Worm (Caenorhabditis elegans) whole organism, L2 larva: ENCODE measurements around the gene clec-85.
"Not testable (repeated sequence)": the region's sequence is repeated elsewhere in the genome, so short reads cannot be mapped to it uniquely, and the experiment has no call there.

Experiments used
- C34F6.9 ChIP-seq: fragments of 150-350 bp; optimal IDR thresholded peaks from 2 replicates; lab custom pipeline; 2014; ENCODE audit warnings: missing biosample characterization, missing genetic modification characterization
- R02D3.7 ChIP-seq: fragments of 150-350 bp; optimal IDR thresholded peaks from 2 replicates; lab custom pipeline; 2014; ENCODE audit warnings: missing biosample characterization, missing genetic modification characterization
- Y55F3AM.14 ChIP-seq: fragments of 200-800 bp; sonication (Bioruptor generic); optimal IDR thresholded peaks from 2 replicates; lab custom pipeline; 2018; ENCODE audit warnings: mild to moderate bottlenecking, missing genetic modification characterization, missing compliant biosample characterization
- ZK546.5 ChIP-seq: sonication (generic microtip); optimal IDR thresholded peaks from 2 replicates; lab custom pipeline; 2017; ENCODE audit warnings: missing biosample characterization, missing genetic modification characterization
- alr-1 ChIP-seq: fragments of 150-350 bp; optimal IDR thresholded peaks from 2 replicates; lab custom pipeline; 2014; ENCODE audit warnings: missing biosample characterization, missing genetic modification characterization
- aly-2 ChIP-seq: fragments of 150-350 bp; optimal IDR thresholded peaks from 2 replicates; lab custom pipeline; 2014; ENCODE audit warnings: missing biosample characterization, missing genetic modification characterization
- ama-1 ChIP-seq: fragments of 150-350 bp; optimal IDR thresholded peaks from 2 replicates; lab custom pipeline; 2018; ENCODE audit warnings: inconsistent platforms
- blmp-1 ChIP-seq: sonication (generic microtip); optimal IDR thresholded peaks from 2 replicates; lab custom pipeline; 2017; ENCODE audit warnings: missing genetic modification characterization, mild to moderate bottlenecking, missing compliant biosample characterization, antibody characterized with exemption, moderate library complexity; ENCODE audit not compliant: insufficient read depth
- ceh-16 ChIP-seq: fragments of 150-350 bp; optimal IDR thresholded peaks from 2 replicates; lab custom pipeline; 2014; ENCODE audit warnings: missing biosample characterization, missing genetic modification characterization
- ceh-82 ChIP-seq: fragments of 150-350 bp; optimal IDR thresholded peaks from 2 replicates; lab custom pipeline; 2014; ENCODE audit warnings: missing biosample characterization, missing genetic modification characterization
- crh-2 ChIP-seq: sonication (generic microtip); optimal IDR thresholded peaks from 2 replicates; lab custom pipeline; 2017; ENCODE audit warnings: missing biosample characterization, missing genetic modification characterization
- dmd-4 ChIP-seq: sonication (generic microtip); optimal IDR thresholded peaks from 2 replicates; lab custom pipeline; 2017; ENCODE audit warnings: missing biosample characterization, missing genetic modification characterization
- elt-1 ChIP-seq: fragments of 150-350 bp; optimal IDR thresholded peaks from 2 replicates; lab custom pipeline; 2014; ENCODE audit warnings: missing biosample characterization, missing genetic modification characterization
- elt-3 ChIP-seq: sonication (generic microtip); optimal IDR thresholded peaks from 2 replicates; lab custom pipeline; 2017; ENCODE audit warnings: missing biosample characterization, missing genetic modification characterization
- fos-1 ChIP-seq: fragments of 150-350 bp; optimal IDR thresholded peaks from 2 replicates; lab custom pipeline; 2014; ENCODE audit warnings: missing biosample characterization, missing genetic modification characterization
- gmeb-1 ChIP-seq: fragments of 150-350 bp; optimal IDR thresholded peaks from 2 replicates; lab custom pipeline; 2014; ENCODE audit warnings: missing biosample characterization, missing genetic modification characterization
- lin-11 ChIP-seq: fragments of 150-350 bp; sonication (generic microtip); optimal IDR thresholded peaks from 2 replicates; lab custom pipeline; 2014; ENCODE audit warnings: missing biosample characterization, missing genetic modification characterization, inconsistent platforms, mixed read lengths
- lin-13 ChIP-seq: fragments of 150-350 bp; optimal IDR thresholded peaks from 2 replicates; lab custom pipeline; 2014; ENCODE audit warnings: missing biosample characterization, missing genetic modification reagents, missing genetic modification characterization
- lsy-2 ChIP-seq, 2 experiments: fragments of 150-350 bp in 1 of 2; sonication (generic microtip) in 1 of 2; optimal IDR thresholded peaks; 2 replicates each; lab custom pipeline; 2014 to 2017; ENCODE audit warnings: missing biosample characterization in 2 of 2, missing genetic modification characterization in 2 of 2
- mab-5 ChIP-seq: fragments of 150-350 bp; optimal IDR thresholded peaks from 2 replicates; lab custom pipeline; 2014; ENCODE audit warnings: missing biosample characterization, missing genetic modification characterization
- mdl-1 ChIP-seq, 2 experiments: fragments of 150-350 bp in 1 of 2; sonication (generic microtip) in 1 of 2; optimal IDR thresholded peaks; 2 replicates each; lab custom pipeline; 2017; ENCODE audit warnings: missing biosample characterization in 2 of 2, missing genetic modification characterization in 2 of 2
- nhr-10 ChIP-seq: sonication (generic microtip); optimal IDR thresholded peaks from 2 replicates; lab custom pipeline; 2017; ENCODE audit warnings: missing biosample characterization, missing genetic modification characterization
- nhr-11 ChIP-seq: fragments of 150-350 bp; optimal IDR thresholded peaks from 2 replicates; lab custom pipeline; 2014; ENCODE audit warnings: missing biosample characterization, missing genetic modification characterization
- nhr-129 ChIP-seq: fragments of 150-350 bp; optimal IDR thresholded peaks from 2 replicates; lab custom pipeline; 2014; ENCODE audit warnings: missing biosample characterization, missing genetic modification characterization
- nhr-23 ChIP-seq: fragments of 150-350 bp; optimal IDR thresholded peaks from 2 replicates; lab custom pipeline; 2014; ENCODE audit warnings: missing biosample characterization, missing genetic modification reagents, missing genetic modification characterization
- nhr-237 ChIP-seq: fragments of 150-350 bp; optimal IDR thresholded peaks from 2 replicates; lab custom pipeline; 2014; ENCODE audit warnings: missing biosample characterization, missing genetic modification characterization
- nhr-25 ChIP-seq: fragments of 150-350 bp; sonication (generic microtip); optimal IDR thresholded peaks from 3 replicates; lab custom pipeline; 2014; ENCODE audit warnings: missing biosample characterization, missing genetic modification characterization
- nhr-6 ChIP-seq: fragments of 150-350 bp; optimal IDR thresholded peaks from 2 replicates; lab custom pipeline; 2014; ENCODE audit warnings: missing biosample characterization, missing genetic modification characterization
- nhr-77 ChIP-seq: fragments of 150-350 bp; optimal IDR thresholded peaks from 2 replicates; lab custom pipeline; 2014; ENCODE audit warnings: missing biosample characterization, missing genetic modification characterization
- peb-1 ChIP-seq: fragments of 150-350 bp; optimal IDR thresholded peaks from 2 replicates; lab custom pipeline; 2014; ENCODE audit warnings: missing biosample characterization, missing genetic modification characterization
- sem-4 ChIP-seq: fragments of 150-350 bp; optimal IDR thresholded peaks from 2 replicates; lab custom pipeline; 2014; ENCODE audit warnings: missing biosample characterization, missing genetic modification reagents, missing genetic modification characterization
- skn-1 ChIP-seq: sonication (generic microtip); optimal IDR thresholded peaks from 2 replicates; lab custom pipeline; 2017; ENCODE audit warnings: missing biosample characterization, missing genetic modification characterization
- sma-3 ChIP-seq: sonication (generic microtip); optimal IDR thresholded peaks from 2 replicates; lab custom pipeline; 2016; ENCODE audit warnings: missing genetic modification reagents, missing genetic modification characterization, missing compliant biosample characterization
- sma-9 ChIP-seq, 2 experiments: fragments of 150-350 bp in 1 of 2; sonication (generic microtip) in 1 of 2; optimal IDR thresholded peaks; 2 replicates each; lab custom pipeline; 2014 to 2016; ENCODE audit warnings: missing genetic modification characterization in 2 of 2, mild to moderate bottlenecking in 1 of 2, missing biosample characterization in 1 of 2, missing compliant biosample characterization in 1 of 2, missing genetic modification reagents in 1 of 2, moderate library complexity in 1 of 2
- snpc-4 ChIP-seq: fragments of 150-350 bp; optimal IDR thresholded peaks from 2 replicates; lab custom pipeline; 2014; ENCODE audit warnings: missing biosample characterization, missing genetic modification characterization
- unc-55 ChIP-seq: fragments of 150-350 bp; sonication (generic microtip); optimal IDR thresholded peaks from 3 replicates; lab custom pipeline; 2014; ENCODE audit warnings: missing biosample characterization, missing genetic modification reagents, missing genetic modification characterization
- zag-1 ChIP-seq: fragments of 150-350 bp; optimal IDR thresholded peaks from 2 replicates; lab custom pipeline; 2014; ENCODE audit warnings: missing biosample characterization, missing genetic modification characterization
- ztf-11 ChIP-seq: sonication (generic microtip); optimal IDR thresholded peaks from 2 replicates; lab custom pipeline; 2017; ENCODE audit warnings: missing biosample characterization, missing genetic modification characterization
- ztf-4 ChIP-seq: fragments of 150-350 bp; optimal IDR thresholded peaks from 2 replicates; lab custom pipeline; 2014; ENCODE audit warnings: missing biosample characterization, missing genetic modification characterization

clec-85 gene

DNA sequence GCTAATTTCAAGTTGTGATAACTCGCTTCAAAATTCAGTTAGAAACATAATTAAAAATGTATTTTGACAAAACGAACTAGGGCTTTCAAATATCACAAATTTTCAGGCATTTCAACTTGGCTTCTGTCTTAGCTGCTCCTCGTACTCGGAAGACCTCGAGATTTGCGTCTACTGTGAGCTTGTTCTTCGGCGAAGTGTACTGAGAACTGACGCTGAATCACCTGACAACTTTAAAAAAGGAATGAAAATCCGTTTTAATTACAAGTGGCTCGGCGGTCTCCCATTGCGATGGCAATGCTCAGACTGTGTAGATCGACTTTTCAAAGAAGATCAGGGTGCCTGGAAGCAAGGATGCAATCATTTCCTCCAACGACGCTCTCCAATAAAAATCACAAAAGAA, at the start of gene clec-85:
clec-85 (plus strand) TSS at position 301 of the 400 bp plus-strand sequence.
- TF ChIP-seq nhr-6 (no peak), ZK546.5 (no peak), nhr-23 (tag; lab: Kevin White, UChicago) (no peak), crh-2 (no peak), Y55F3AM.14 (GFP tag; lab: Kevin White, UChicago) (no peak), nhr-10 (tag; lab: Kevin White, UChicago) (no peak), elt-3 (no peak), ztf-4 (no peak), aly-2 (tag; lab: Kevin White, UChicago) (no peak), unc-55 (GFP tag; lab: Kevin White, UChicago) (no peak), zag-1 (no peak)

- TF ChIP-seq gmeb-1 (tag; lab: Kevin White, UChicago) (no peak), lin-13 (GFP tag; lab: Kevin White, UChicago) (peak; percentile 35), C34F6.9 (tag; lab: Kevin White, UChicago) (peak; percentile 10), unc-55 (GFP tag; lab: Kevin White, UChicago) (peak; percentile 20), lsy-2 (tag; optimal IDR thresholded peaks at IDR 0.05; lab: Kevin White, UChicago) (peak in 1 of 2 experiments; percentile 17)
Observed at ce11 chrIV:2801004-2801403, 49.7 kb upstream of the clec-85 start.

DNA sequence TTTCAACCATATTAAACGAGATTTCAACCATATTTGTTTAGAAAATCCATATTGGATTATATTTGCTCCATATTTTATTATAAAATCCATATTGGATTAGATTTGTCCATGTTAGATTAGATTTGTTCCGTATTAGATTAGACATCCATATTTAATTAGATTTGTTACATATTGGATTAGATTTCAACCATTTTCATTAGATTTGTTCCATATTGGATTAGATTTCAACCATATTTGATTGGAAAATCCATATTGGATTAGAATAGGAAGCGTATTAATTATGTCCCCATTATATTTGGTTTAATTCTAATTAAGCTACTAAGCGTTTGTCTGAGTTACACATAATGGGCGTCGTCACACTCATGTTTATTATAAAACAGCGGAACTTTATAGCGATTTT, 49.1 kb upstream of the clec-85 start, which contains the start of gene Y54G2A.44:
Y54G2A.44 (plus strand) TSS at position 301 of the 400 bp plus-strand sequence.
- TF ChIP-seq ztf-11 (tag; lab: Kevin White, UChicago); crh-2; dmd-4 (tag; lab: Kevin White, UChicago): not testable (repeated sequence)

- TF ChIP-seq C34F6.9 (tag; lab: Kevin White, UChicago) (no peak), unc-55 (GFP tag; lab: Kevin White, UChicago) (peak; percentile 20), peb-1 (no peak)
Observed at ce11 chrIV:2802193-2802592, 48.5 kb upstream of the clec-85 start.

- no peak for TF ChIP-seq unc-55 (GFP tag; lab: Kevin White, UChicago)
- TF ChIP-seq mab-5 (tag; lab: Kevin White, UChicago): no peak
- no peak for TF ChIP-seq nhr-237 (tag; lab: Kevin White, UChicago)
- TF ChIP-seq ztf-11 (tag; lab: Kevin White, UChicago): no peak
- no peak for TF ChIP-seq lin-13 (GFP tag; lab: Kevin White, UChicago)
- TF ChIP-seq ZK546.5: no peak
- TF ChIP-seq, all 48 proteins: peak for 0
Observed at ce11 chrIV:2803652-2804051, 47.0 kb upstream of the clec-85 start, which contains the start of gene Y54G2A.32. TSS of gene Y54G2A.32 (plus strand) at chrIV:2803952.

- TF ChIP-seq nhr-23 (tag; lab: Kevin White, UChicago): no peak
- no peak for TF ChIP-seq ama-1 (lab: Kevin White, UChicago)
- TF ChIP-seq fos-1 (tag; lab: Kevin White, UChicago): peak; percentile 90
- no peak for TF ChIP-seq C34F6.9 (tag; lab: Kevin White, UChicago)
- no peak for TF ChIP-seq mab-5 (tag; lab: Kevin White, UChicago)
- peak; percentile 19 for TF ChIP-seq sma-3 (GFP tag; lab: Kevin White, UChicago)
- TF ChIP-seq zag-1: no peak
- no peak for TF ChIP-seq R02D3.7 (tag; lab: Kevin White, UChicago)
- peak; percentile 11 for TF ChIP-seq Y55F3AM.14 (GFP tag; lab: Kevin White, UChicago)
- TF ChIP-seq nhr-10 (tag; lab: Kevin White, UChicago): no peak
- TF ChIP-seq aly-2 (tag; lab: Kevin White, UChicago): no peak
- TF ChIP-seq gmeb-1 (tag; lab: Kevin White, UChicago): peak; percentile 42
- TF ChIP-seq lin-11: no peak
- no peak for TF ChIP-seq nhr-6
- TF ChIP-seq sem-4 (tag; lab: Kevin White, UChicago): no peak
- no peak for TF ChIP-seq nhr-237 (tag; lab: Kevin White, UChicago)
- TF ChIP-seq elt-1: no peak
- TF ChIP-seq nhr-25 (tag; lab: Kevin White, UChicago): no peak
- TF ChIP-seq unc-55 (GFP tag; lab: Kevin White, UChicago): peak; percentile 37
- no peak for TF ChIP-seq nhr-77 (tag; lab: Kevin White, UChicago)
- peak in 1 of 2 experiments; percentile 48 for TF ChIP-seq lsy-2 (tag; optimal IDR thresholded peaks at IDR 0.05; lab: Kevin White, UChicago)
- no peak for TF ChIP-seq ztf-11 (tag; lab: Kevin White, UChicago)
- TF ChIP-seq lin-13 (GFP tag; lab: Kevin White, UChicago): peak; percentile 28
- TF ChIP-seq alr-1 (tag; lab: Kevin White, UChicago): no peak
- no peak for TF ChIP-seq peb-1
- no peak for TF ChIP-seq ceh-82 (tag; lab: Kevin White, UChicago)
- no peak for TF ChIP-seq ZK546.5
- TF ChIP-seq nhr-11: no peak
- peak; percentile 41 for TF ChIP-seq skn-1 (tag; lab: Kevin White, UChicago)
- peak; percentile 16 for TF ChIP-seq nhr-129 (tag; lab: Kevin White, UChicago)
- no peak for TF ChIP-seq mdl-1 (tag; optimal IDR thresholded peaks at IDR 0.05; lab: Kevin White, UChicago)
- TF ChIP-seq blmp-1: no peak
- no peak for TF ChIP-seq ceh-16
- no peak for TF ChIP-seq dmd-4 (tag; lab: Kevin White, UChicago)
- TF ChIP-seq sma-9 (GFP tag; optimal IDR thresholded peaks at IDR 0.05; lab: Kevin White, UChicago): peak; percentile 16
- TF ChIP-seq sma-9 (tag; optimal IDR thresholded peaks at IDR 0.05; lab: Kevin White, UChicago): no peak
- no peak for TF ChIP-seq snpc-4 (tag; lab: Kevin White, UChicago)
Observed at ce11 chrIV:2805525-2805924, 45.2 kb upstream of the clec-85 start, which contains the start of gene Y54G2A.45. TSS of gene Y54G2A.45 (plus strand) at chrIV:2805857.
